Worm (Caenorhabditis elegans): ENCODE data around the gene T10D4.7.

T10D4.7 gene

DNA sequence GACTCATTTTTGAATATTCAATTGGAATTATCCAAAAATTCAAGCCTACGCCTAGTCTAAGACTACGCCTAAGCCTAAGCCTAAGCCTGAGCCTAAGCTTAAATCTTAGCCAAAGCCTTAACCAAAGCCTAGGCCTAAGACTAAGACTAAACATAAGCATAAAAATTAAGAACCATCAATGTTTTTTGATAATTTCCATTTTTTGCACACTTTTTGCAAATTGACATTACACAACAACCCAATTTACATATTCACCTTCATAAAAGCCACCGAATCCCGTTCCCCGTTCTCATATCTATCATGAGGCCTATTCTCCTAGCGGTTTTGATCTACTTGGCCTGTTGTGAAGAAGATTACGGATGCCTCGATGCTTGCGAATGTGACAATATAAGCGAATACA is at the start of gene T10D4.7:
T10D4.7 (plus strand) TSS at position 301 of the 400 bp plus-strand sequence.
- TF ChIP-seq tbx-8 (GFP tag; optimal IDR thresholded peaks at IDR 0.05): no peak
- no peak for TF ChIP-seq mls-2 (tag; optimal IDR thresholded peaks at IDR 0.05)
- TF ChIP-seq lsy-2 (tag; optimal IDR thresholded peaks at IDR 0.05): no peak
- TF ChIP-seq nhr-2 (tag; optimal IDR thresholded peaks at IDR 0.05): no peak
- no peak for TF ChIP-seq zip-8 (tag; optimal IDR thresholded peaks at IDR 0.05)
- no peak for TF ChIP-seq nhr-76 (tag; optimal IDR thresholded peaks at IDR 0.05)

DNA sequence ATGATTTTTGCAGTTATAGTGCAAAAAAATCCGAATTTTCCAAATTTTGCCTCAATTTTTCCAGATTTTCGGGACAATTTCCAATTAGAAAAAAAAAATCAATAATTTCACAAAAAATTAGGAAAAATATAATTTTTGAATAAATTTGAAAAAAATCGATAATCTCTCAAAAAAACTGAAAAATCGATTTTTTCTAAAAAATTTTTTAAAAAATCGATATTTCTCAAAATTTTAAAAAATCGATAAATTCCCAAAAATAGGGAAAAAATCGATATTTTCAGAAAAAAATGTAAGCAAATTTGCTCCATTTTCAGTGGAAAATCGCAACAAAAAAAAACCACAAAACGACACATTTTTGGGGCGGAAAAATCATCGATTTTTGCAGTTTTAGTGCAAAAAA is 49.7 kb upstream of the T10D4.7 start:
- TF ChIP-seq unc-62 (GFP tag; optimal IDR thresholded peaks at IDR 0.05) (no peak), hlh-1 (tag; optimal IDR thresholded peaks at IDR 0.05) (no peak), unc-39 (tag; optimal IDR thresholded peaks at IDR 0.05) (no peak), mep-1 (tag; optimal IDR thresholded peaks at IDR 0.05) (no peak), lsy-2 (tag; optimal IDR thresholded peaks at IDR 0.05) (no peak), ceh-83 (GFP tag; optimal IDR thresholded peaks at IDR 0.05) (no peak), lin-13 (tag; optimal IDR thresholded peaks at IDR 0.05) (no peak), nhr-76 (tag; optimal IDR thresholded peaks at IDR 0.05) (no peak), ces-1 (GFP tag; optimal IDR thresholded peaks at IDR 0.05) (no peak), nhr-237 (tag; optimal IDR thresholded peaks at IDR 0.05) (no peak), sptf-1 (tag; optimal IDR thresholded peaks at IDR 0.05) (no peak)

DNA sequence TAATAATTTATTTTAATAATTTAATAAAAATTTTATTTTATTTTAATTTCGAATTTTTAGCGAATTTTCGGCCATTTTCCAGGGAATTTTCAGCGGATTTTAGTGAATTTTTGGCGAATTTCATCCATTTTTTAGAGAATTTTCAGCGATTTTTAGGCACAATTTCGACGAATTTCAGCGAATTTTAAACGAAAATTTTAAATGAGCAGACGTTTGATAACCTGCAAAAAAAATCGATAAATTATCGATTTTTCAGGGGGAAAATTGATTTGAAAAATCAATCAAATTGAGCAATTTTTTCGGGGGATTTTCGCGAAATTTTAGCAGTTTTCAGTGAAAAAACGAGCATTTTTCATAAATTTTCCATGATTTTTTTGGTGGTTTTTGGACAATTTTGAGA is 48.9 kb upstream of the T10D4.7 start:
- TF ChIP-seq pha-4 (tag; optimal IDR thresholded peaks at IDR 0.05) (no peak), ceh-39 (tag; optimal IDR thresholded peaks at IDR 0.05) (no peak), flh-1 (GFP tag; optimal IDR thresholded peaks at IDR 0.05) (no peak), hlh-1 (tag; optimal IDR thresholded peaks at IDR 0.05) (no peak), lin-13 (tag; optimal IDR thresholded peaks at IDR 0.05) (no peak), unc-120 (tag; optimal IDR thresholded peaks at IDR 0.05; ENCODE audit: poor library complexity, severe bottlenecking) (no peak), nhr-237 (tag; optimal IDR thresholded peaks at IDR 0.05) (no peak), nhr-2 (tag; optimal IDR thresholded peaks at IDR 0.05) (no peak), nhr-76 (tag; optimal IDR thresholded peaks at IDR 0.05) (no peak), lsy-2 (tag; optimal IDR thresholded peaks at IDR 0.05) (no peak), zip-8 (tag; optimal IDR thresholded peaks at IDR 0.05) (no peak), tbx-8 (GFP tag; optimal IDR thresholded peaks at IDR 0.05) (no peak)

DNA sequence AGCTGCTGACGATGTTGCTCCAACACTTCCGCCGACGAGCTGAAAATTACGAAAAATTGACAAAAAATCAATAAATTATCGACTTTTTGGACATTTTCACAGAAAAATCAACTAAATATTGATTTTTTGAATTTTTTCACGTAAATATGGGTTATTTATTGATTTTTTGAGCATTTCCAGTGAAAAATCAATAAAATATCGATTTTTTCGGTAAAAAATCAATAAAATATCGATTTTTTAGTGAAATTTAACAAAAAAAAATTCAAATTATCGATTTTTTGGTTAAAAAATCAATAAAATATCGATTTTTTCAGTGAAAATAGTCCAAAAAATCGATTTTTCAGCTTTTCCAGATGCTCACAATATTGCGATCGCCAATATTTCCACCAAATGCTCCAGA is 47.4 kb upstream of the T10D4.7 start:
- TF ChIP-seq M03D4.4 (tag; optimal IDR thresholded peaks at IDR 0.05) (no peak), cnd-1 (tag; optimal IDR thresholded peaks at IDR 0.05) (no peak), nhr-76 (tag; optimal IDR thresholded peaks at IDR 0.05) (no peak), unc-62 (GFP tag; optimal IDR thresholded peaks at IDR 0.05) (no peak), ces-1 (GFP tag; optimal IDR thresholded peaks at IDR 0.05) (no peak), blmp-1 (tag; optimal IDR thresholded peaks at IDR 0.05) (no peak), snpc-4 (tag; optimal IDR thresholded peaks at IDR 0.05) (no peak), ceh-83 (GFP tag; optimal IDR thresholded peaks at IDR 0.05) (no peak), ztf-11 (tag; optimal IDR thresholded peaks at IDR 0.05) (no peak), elt-3 (tag; optimal IDR thresholded peaks at IDR 0.05) (no peak), zip-8 (tag; optimal IDR thresholded peaks at IDR 0.05) (no peak), ceh-39 (tag; optimal IDR thresholded peaks at IDR 0.05) (no peak), mab-5 (tag; optimal IDR thresholded peaks at IDR 0.05) (no peak), lin-32 (GFP tag; optimal IDR thresholded peaks at IDR 0.05) (no peak), unc-120 (tag; optimal IDR thresholded peaks at IDR 0.05; ENCODE audit: poor library complexity, severe bottlenecking) (no peak), nhr-28 (tag; optimal IDR thresholded peaks at IDR 0.05) (no peak), sem-2 (GFP tag; optimal IDR thresholded peaks at IDR 0.05) (no peak), bed-3 (GFP tag; optimal IDR thresholded peaks at IDR 0.05) (no peak)

DNA sequence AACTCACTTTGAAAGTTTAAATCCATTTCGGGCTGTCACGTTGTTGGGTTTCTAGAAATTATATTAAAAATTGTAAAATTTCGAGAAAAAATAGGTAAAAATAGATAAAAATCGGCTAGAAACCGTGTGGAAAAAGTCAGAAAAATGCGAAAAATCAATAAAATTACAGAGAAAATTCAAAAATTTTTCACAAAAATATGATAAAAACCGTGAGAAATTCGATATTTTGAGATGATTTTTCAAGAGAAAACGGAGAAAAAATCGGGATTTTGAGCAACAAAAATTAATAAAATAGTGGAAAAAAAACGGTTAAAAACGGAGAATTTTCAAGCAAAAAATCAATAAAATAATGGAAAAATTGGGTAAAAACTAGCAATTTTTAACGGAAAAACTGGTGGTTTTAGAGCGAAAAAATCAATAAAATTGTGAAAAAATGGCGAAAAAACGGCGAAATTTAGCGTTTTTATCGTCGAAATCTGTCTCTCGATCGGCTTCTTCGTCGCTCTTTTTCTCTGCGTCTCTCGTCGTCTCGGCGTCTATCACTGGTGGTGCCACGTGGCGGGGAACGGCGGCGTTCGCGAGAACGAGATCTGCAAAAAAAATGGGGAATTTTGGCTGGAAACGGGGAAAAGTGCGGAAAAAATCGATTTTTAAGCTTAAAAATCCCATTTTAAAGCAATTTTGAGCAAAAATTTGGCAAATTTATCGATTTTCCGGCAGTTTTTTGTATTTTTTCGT is 46.4 kb upstream of the T10D4.7 start, which contains the start of gene Y25C1A.7:
Y25C1A.7 (minus strand) TSS at position 51 of the 738 bp plus-strand sequence.
- TF ChIP-seq unc-39 (tag; optimal IDR thresholded peaks at IDR 0.05) (no peak), blmp-1 (tag; optimal IDR thresholded peaks at IDR 0.05) (no peak), mep-1 (tag; optimal IDR thresholded peaks at IDR 0.05) (no peak), tbx-8 (GFP tag; optimal IDR thresholded peaks at IDR 0.05) (no peak), ham-2 (GFP tag; optimal IDR thresholded peaks at IDR 0.05) (no peak), nhr-12 (tag; optimal IDR thresholded peaks at IDR 0.05) (no peak), pha-4 (tag; optimal IDR thresholded peaks at IDR 0.05) (no peak), elt-1 (tag; optimal IDR thresholded peaks at IDR 0.05; ENCODE audit: borderline replicate concordance, insufficient read depth) (no peak), nhr-76 (tag; optimal IDR thresholded peaks at IDR 0.05) (no peak), bed-3 (GFP tag; optimal IDR thresholded peaks at IDR 0.05) (no peak), lin-32 (GFP tag; optimal IDR thresholded peaks at IDR 0.05) (no peak), mab-5 (tag; optimal IDR thresholded peaks at IDR 0.05) (no peak), ceh-39 (tag; optimal IDR thresholded peaks at IDR 0.05) (no peak), lin-13 (tag; optimal IDR thresholded peaks at IDR 0.05) (no peak), ztf-11 (tag; optimal IDR thresholded peaks at IDR 0.05) (no peak), elt-3 (tag; optimal IDR thresholded peaks at IDR 0.05) (no peak), hlh-1 (tag; optimal IDR thresholded peaks at IDR 0.05) (no peak), unc-120 (tag; optimal IDR thresholded peaks at IDR 0.05; ENCODE audit: poor library complexity, severe bottlenecking) (no peak)

All from whole organism, mixed stage, embryonic.